Worm (Caenorhabditis elegans) whole organism, L4 larva: ENCODE results near the gene ccdc-47.

Experiments used
- Y48G9A.11 ChIP-seq: fragments of 200-800 bp; sonication (Bioruptor generic); IDR thresholded peaks from 2 replicates; pipeline ENCODE4 v1.3.6; 2022; ENCODE audit warnings: missing genetic modification reagents, missing genetic modification characterization, missing compliant biosample characterization
- ZK546.5 ChIP-seq, 2 experiments: sonication (generic microtip); optimal IDR thresholded peaks; 2 replicates each; lab custom pipeline; 2017; ENCODE audit warnings: missing biosample characterization in 2 of 2, missing genetic modification characterization in 2 of 2
- aha-1 ChIP-seq: fragments of 150-350 bp; peaks from one replicate; lab custom pipeline; 2014; ENCODE audit warnings: missing biosample characterization, missing genetic modification characterization
- ceh-20 ChIP-seq: fragments of 200-800 bp; sonication (Bioruptor generic); IDR thresholded peaks from 2 replicates; pipeline ENCODE4 v1.3.6; 2022; ENCODE audit warnings: missing genetic modification reagents, missing genetic modification characterization, missing compliant biosample characterization
- ceh-28 ChIP-seq: fragments of 150-350 bp; optimal IDR thresholded peaks from 2 replicates; lab custom pipeline; 2014; ENCODE audit warnings: missing biosample characterization, missing genetic modification reagents, missing genetic modification characterization
- ceh-32 ChIP-seq: sonication (generic microtip); optimal IDR thresholded peaks from 2 replicates; lab custom pipeline; 2016; ENCODE audit warnings: mild to moderate bottlenecking, missing genetic modification characterization, missing compliant biosample characterization; ENCODE audit not compliant: poor library complexity
- ceh-44 ChIP-seq: fragments of 200-800 bp; sonication (Bioruptor generic); IDR thresholded peaks from 2 replicates; pipeline ENCODE4 v1.3.6; 2022; ENCODE audit warnings: missing genetic modification reagents, missing genetic modification characterization, missing compliant biosample characterization
- ces-1 ChIP-seq: fragments of 150-350 bp; sonication (generic microtip); optimal IDR thresholded peaks from 4 replicates; lab custom pipeline; 2014; ENCODE audit warnings: missing biosample characterization, missing genetic modification reagents, missing genetic modification characterization
- daf-16 ChIP-seq, 3 experiments: sonication (generic microtip); optimal IDR thresholded peaks; 2 replicates each; lab custom pipeline; 2016 to 2017; ENCODE audit warnings: missing genetic modification characterization in 3 of 3, missing genetic modification reagents in 3 of 3, mild to moderate bottlenecking in 2 of 3, missing compliant biosample characterization in 2 of 3, missing biosample characterization in 1 of 3, moderate library complexity in 1 of 3
- daf-8 ChIP-seq: fragments of 200-800 bp; sonication (Bioruptor generic); IDR thresholded peaks from 2 replicates; pipeline ENCODE4 v1.3.6; 2022; ENCODE audit warnings: missing genetic modification characterization, missing compliant biosample characterization
- dmd-8 ChIP-seq: fragments of 200-800 bp; sonication (Bioruptor generic); IDR thresholded peaks from 2 replicates; pipeline ENCODE4 v1.3.6; 2022; ENCODE audit warnings: missing genetic modification characterization, missing compliant biosample characterization
- dpl-1 ChIP-seq: fragments of 150-350 bp; optimal IDR thresholded peaks from 2 replicates; lab custom pipeline; 2014; ENCODE audit warnings: missing biosample characterization, missing genetic modification reagents, missing genetic modification characterization
- duxl-1 ChIP-seq: sonication (generic microtip); optimal IDR thresholded peaks from 2 replicates; lab custom pipeline; 2016; ENCODE audit warnings: mild to moderate bottlenecking, missing genetic modification characterization, moderate library complexity, missing compliant biosample characterization; ENCODE audit not compliant: poor library complexity
- dve-1 ChIP-seq: sonication (generic microtip); optimal IDR thresholded peaks from 2 replicates; lab custom pipeline; 2017; ENCODE audit warnings: antibody characterized with exemption, mild to moderate bottlenecking, missing genetic modification characterization, missing compliant biosample characterization; ENCODE audit not compliant: insufficient read depth
- egl-43 ChIP-seq: fragments of 200-800 bp; sonication (Bioruptor generic); IDR thresholded peaks from 2 replicates; pipeline ENCODE4 v1.3.6; 2022; ENCODE audit warnings: missing genetic modification reagents, missing genetic modification characterization, missing compliant biosample characterization
- fkh-10 ChIP-seq: fragments of 150-350 bp; optimal IDR thresholded peaks from 2 replicates; lab custom pipeline; 2014; ENCODE audit warnings: missing biosample characterization, missing genetic modification reagents, missing genetic modification characterization
- hif-1 ChIP-seq, 2 experiments: sonication (generic microtip); optimal IDR thresholded peaks; 2 replicates each; lab custom pipeline; 2016 to 2017; ENCODE audit warnings: missing compliant biosample characterization in 2 of 2, missing genetic modification characterization in 2 of 2, missing genetic modification reagents in 2 of 2, missing genotype in 2 of 2, mild to moderate bottlenecking in 1 of 2
- hmg-1.1 ChIP-seq: fragments of 200-800 bp; sonication (Bioruptor generic); IDR thresholded peaks from 2 replicates; pipeline ENCODE4 v1.3.6; 2022; ENCODE audit warnings: missing genetic modification reagents, missing genetic modification characterization, missing compliant biosample characterization
- jun-1 ChIP-seq: fragments of 150-350 bp; optimal IDR thresholded peaks from 2 replicates; lab custom pipeline; 2014; ENCODE audit warnings: missing biosample characterization, missing genetic modification reagents, missing genetic modification characterization
- lim-7 ChIP-seq: fragments of 200-800 bp; sonication (Bioruptor generic); IDR thresholded peaks from 2 replicates; pipeline ENCODE4 v1.3.6; 2022; ENCODE audit warnings: missing genetic modification characterization, missing compliant biosample characterization
- lin-15B ChIP-seq: fragments of 150-350 bp; sonication (generic microtip); optimal IDR thresholded peaks from 3 replicates; lab custom pipeline; 2014; ENCODE audit warnings: missing biosample characterization, missing genetic modification characterization
- lin-39 ChIP-seq: fragments of 150-350 bp; optimal IDR thresholded peaks from 2 replicates; lab custom pipeline; 2014; ENCODE audit warnings: missing biosample characterization, missing genetic modification reagents, missing genetic modification characterization
- madf-5 ChIP-seq, 2 experiments: fragments of 200-800 bp; sonication (Bioruptor generic); IDR thresholded peaks; 2 replicates each; pipeline ENCODE4 v1.3.6; 2022; ENCODE audit warnings: missing compliant biosample characterization in 2 of 2, missing genetic modification characterization in 2 of 2
- mdl-1 ChIP-seq, 2 experiments: fragments of 150-350 bp in 1 of 2; sonication (generic microtip) in 1 of 2; optimal IDR thresholded peaks; 2 replicates each; lab custom pipeline; 2014 to 2017; ENCODE audit warnings: missing biosample characterization in 2 of 2, missing genetic modification characterization in 2 of 2
- mdt-29 ChIP-seq: fragments of 200-800 bp; sonication (Bioruptor generic); IDR thresholded peaks from 2 replicates; pipeline ENCODE4 v1.3.6; 2022; ENCODE audit warnings: missing genetic modification reagents, missing genetic modification characterization, missing compliant biosample characterization
- mes-2 ChIP-seq: sonication (generic microtip); optimal IDR thresholded peaks from 2 replicates; lab custom pipeline; 2016; ENCODE audit warnings: missing genotype, mild to moderate bottlenecking, missing genetic modification characterization, missing compliant biosample characterization; ENCODE audit not compliant: poor library complexity, severe bottlenecking
- mxl-2 ChIP-seq: fragments of 200-800 bp; sonication (Bioruptor generic); conservative IDR thresholded peaks from 2 replicates; pipeline ENCODE4 v1.3.6; 2022; ENCODE audit warnings: missing genetic modification reagents, missing genetic modification characterization, missing compliant biosample characterization
- mxl-3 ChIP-seq: fragments of 200-800 bp; sonication (Bioruptor generic); optimal IDR thresholded peaks from 2 replicates; lab custom pipeline; 2018; ENCODE audit warnings: mild to moderate bottlenecking, missing genetic modification characterization, missing compliant biosample characterization
- nhr-11 ChIP-seq: fragments of 150-350 bp; optimal IDR thresholded peaks from 2 replicates; lab custom pipeline; 2014; ENCODE audit warnings: missing biosample characterization, missing genetic modification characterization
- nhr-237 ChIP-seq: sonication (generic microtip); optimal IDR thresholded peaks from 2 replicates; lab custom pipeline; 2017; ENCODE audit warnings: missing biosample characterization, missing genetic modification characterization
- nhr-25 ChIP-seq: sonication (generic microtip); optimal IDR thresholded peaks from 2 replicates; lab custom pipeline; 2017; ENCODE audit warnings: missing genetic modification characterization, mild to moderate bottlenecking, missing compliant biosample characterization, antibody characterized with exemption, moderate library complexity, borderline replicate concordance; ENCODE audit not compliant: insufficient read depth
- nhr-28 ChIP-seq: fragments of 150-350 bp; optimal IDR thresholded peaks from 2 replicates; lab custom pipeline; 2014; ENCODE audit warnings: missing biosample characterization, missing genetic modification characterization
- nhr-48 ChIP-seq: sonication (generic microtip); optimal IDR thresholded peaks from 2 replicates; lab custom pipeline; 2016; ENCODE audit warnings: mild to moderate bottlenecking, missing genetic modification characterization, missing compliant biosample characterization
- nhr-77 ChIP-seq: fragments of 150-350 bp; optimal IDR thresholded peaks from 2 replicates; lab custom pipeline; 2014; ENCODE audit warnings: missing biosample characterization, missing genetic modification characterization
- pha-4 ChIP-seq, 2 experiments: fragments of 150-350 bp in 1 of 2; fragments of 200-800 bp in 1 of 2; sonication (Bioruptor generic) in 1 of 2; IDR thresholded peaks in 1 of 2; optimal IDR thresholded peaks in 1 of 2; 2 replicates each; pipeline versions ENCODE4 v1.3.6 to Lab custom; 2014 to 2022; ENCODE audit warnings: missing genetic modification characterization in 2 of 2, missing genetic modification reagents in 2 of 2, missing biosample characterization in 1 of 2, missing compliant biosample characterization in 1 of 2
- rbr-2 ChIP-seq: sonication (generic microtip); optimal IDR thresholded peaks from 2 replicates; lab custom pipeline; 2016; ENCODE audit warnings: missing genotype, missing genetic modification characterization, missing compliant biosample characterization
- skn-1 ChIP-seq: fragments of 150-350 bp; optimal IDR thresholded peaks from 2 replicates; lab custom pipeline; 2014; ENCODE audit warnings: missing biosample characterization, missing genetic modification characterization
- spr-1 ChIP-seq: sonication (generic microtip); optimal IDR thresholded peaks from 2 replicates; lab custom pipeline; 2016; ENCODE audit warnings: mild to moderate bottlenecking, missing genetic modification characterization, missing compliant biosample characterization
- unc-130 ChIP-seq: sonication (generic microtip); optimal IDR thresholded peaks from 2 replicates; lab custom pipeline; 2016; ENCODE audit warnings: missing genetic modification reagents, missing genetic modification characterization, missing compliant biosample characterization
- unc-39 ChIP-seq: sonication (generic microtip); optimal IDR thresholded peaks from 2 replicates; lab custom pipeline; 2017; ENCODE audit warnings: missing biosample characterization, missing genetic modification characterization
- unc-62 ChIP-seq, 3 experiments: fragments of 150-350 bp in 1 of 3; sonication (generic microtip); optimal IDR thresholded peaks in 2 of 3; peaks in 1 of 3; 1 replicate in 1 of 3; 2 replicates in 2 of 3; lab custom pipeline; 2014 to 2017; ENCODE audit warnings: missing biosample characterization in 3 of 3, missing genetic modification characterization in 3 of 3, missing genetic modification reagents in 3 of 3, missing genotype in 1 of 3
- zfp-2 ChIP-seq: sonication (generic microtip); optimal IDR thresholded peaks from 2 replicates; lab custom pipeline; 2016; ENCODE audit warnings: mild to moderate bottlenecking, missing genetic modification characterization, missing compliant biosample characterization
- zfp-3 ChIP-seq: fragments of 200-800 bp; sonication (Bioruptor generic); conservative IDR thresholded peaks from 2 replicates; pipeline ENCODE4 v1.3.6; 2022; ENCODE audit warnings: missing genetic modification reagents, missing genetic modification characterization, missing compliant biosample characterization
- zip-11 ChIP-seq: fragments of 200-800 bp; sonication (Bioruptor generic); IDR thresholded peaks from 2 replicates; pipeline ENCODE4 v1.3.6; 2022; ENCODE audit warnings: missing genetic modification characterization, missing compliant biosample characterization
- zip-2 ChIP-seq: fragments of 150-350 bp; optimal IDR thresholded peaks from 2 replicates; lab custom pipeline; 2014; ENCODE audit warnings: missing biosample characterization, missing genetic modification characterization
- ztf-11 ChIP-seq: fragments of 150-350 bp; optimal IDR thresholded peaks from 2 replicates; lab custom pipeline; 2014; ENCODE audit warnings: missing biosample characterization, missing genetic modification characterization

ccdc-47 gene

DNA sequence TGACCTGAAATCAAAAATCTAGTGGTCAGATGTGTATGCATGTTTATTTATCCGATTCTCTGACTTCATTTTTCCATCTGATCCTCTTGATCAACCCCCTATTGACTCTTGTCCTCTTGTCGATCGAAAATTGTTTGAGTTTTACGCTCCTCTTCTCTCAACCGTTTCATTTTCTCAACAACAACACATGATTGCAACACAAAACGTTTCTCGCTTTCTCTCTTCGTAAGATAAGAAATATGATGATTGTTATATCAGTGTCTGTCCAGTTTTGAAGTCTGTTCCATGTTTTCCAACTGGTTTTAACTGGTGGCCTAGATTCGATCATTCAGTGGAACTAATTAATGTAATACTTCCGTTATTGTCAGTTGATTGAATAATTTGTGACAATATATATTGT, 35.3 kb downstream of the ccdc-47 start (continued):
- TF ChIP-seq fkh-10 (no peak), nhr-48 (tag; lab: Kevin White, UChicago) (no peak), aha-1 (tag; lab: Kevin White, UChicago) (peak; percentile 46), mdt-29 (no peak), ceh-20 (GFP tag; lab: Robert Waterston, UW) (no peak), zip-11 (GFP tag; lab: Robert Waterston, UW) (no peak), ceh-44 (GFP tag; lab: Robert Waterston, UW) (no peak), nhr-11 (tag; lab: Kevin White, UChicago) (no peak), madf-5 (GFP tag; IDR thresholded peaks at IDR 0.05; lab: Robert Waterston, UW) (no peak), lin-15B (tag; lab: Kevin White, UChicago) (no peak), dpl-1 (GFP tag; lab: Kevin White, UChicago) (no peak), hmg-1.1 (GFP tag; lab: Robert Waterston, UW) (no peak), egl-43 (GFP tag; lab: Robert Waterston, UW) (no peak), dve-1 (tag; lab: Kevin White, UChicago) (peak; percentile 9), hif-1 (tag; optimal IDR thresholded peaks at IDR 0.05; lab: Kevin White, UChicago) (no peak), dmd-8 (GFP tag; lab: Robert Waterston, UW) (no peak), unc-130 (GFP tag; lab: Kevin White, UChicago) (no peak), ceh-32 (tag; lab: Kevin White, UChicago) (no peak), zfp-3 (GFP tag; lab: Robert Waterston, UW) (no peak), ztf-11 (no peak), nhr-237 (no peak), mxl-3 (GFP tag; lab: Kevin White, UChicago) (no peak), zip-2 (no peak), skn-1 (no peak), mxl-2 (GFP tag; lab: Robert Waterston, UW) (no peak), unc-39 (tag; lab: Kevin White, UChicago) (no peak), nhr-25 (no peak), jun-1 (no peak), pha-4 (GFP tag; IDR thresholded peaks at IDR 0.05; lab: Robert Waterston, UW) (no peak), pha-4 (tag; optimal IDR thresholded peaks at IDR 0.05; lab: Kevin White, UChicago) (no peak), duxl-1 (tag; lab: Kevin White, UChicago) (no peak), spr-1 (tag; lab: Kevin White, UChicago) (no peak), Y48G9A.11 (GFP tag; lab: Robert Waterston, UW) (no peak), mes-2 (no peak), ZK546.5 (tag; optimal IDR thresholded peaks at IDR 0.05; lab: Kevin White, UChicago) (no peak), ces-1 (GFP tag; lab: Kevin White, UChicago) (no peak), zfp-2 (no peak), lin-39 (tag; lab: Kevin White, UChicago) (no peak), rbr-2 (no peak), unc-62 (GFP tag; optimal IDR thresholded peaks at IDR 0.05 in 1 of 2; lab: Kevin White, UChicago) (peak in 1 of 2 experiments; percentile 90), unc-62 (tag; optimal IDR thresholded peaks at IDR 0.05; lab: Kevin White, UChicago) (no peak), nhr-28 (tag; lab: Kevin White, UChicago) (peak; percentile 88), daf-8 (GFP tag; lab: Robert Waterston, UW) (no peak), ceh-28 (tag; lab: Kevin White, UChicago) (no peak), daf-16 (GFP tag; optimal IDR thresholded peaks at IDR 0.05; lab: Kevin White, UChicago) (peak in 1 of 2 experiments; percentile 51), daf-16 (tag; optimal IDR thresholded peaks at IDR 0.05; lab: Kevin White, UChicago) (peak; percentile 59), mdl-1 (tag; optimal IDR thresholded peaks at IDR 0.05; lab: Kevin White, UChicago) (peak in 1 of 2 experiments; percentile 75), lim-7 (GFP tag; lab: Robert Waterston, UW) (no peak), nhr-77 (tag; lab: Kevin White, UChicago) (peak; percentile 77)
- TF ChIP-seq, all 104 proteins: peak for 10
